Fruit fly (Drosophila melanogaster): Measurements from ENCODE around the gene nac.

The nac gene

dm6 chr3R:8336012-8336567 is 32.3 kb upstream of the nac start (continued):
- no peak for TF ChIP-seq CG30403 (GFP tag; optimal IDR thresholded peaks at IDR 0.05)
- TF ChIP-seq C15 (GFP tag; IDR thresholded peaks at IDR 0.05), result no peak
- TF ChIP-seq CG12769 (tag; optimal IDR thresholded peaks at IDR 0.05), result no peak
- TF ChIP-seq D (optimal IDR thresholded peaks at IDR 0.05), result no peak
- no peak for TF ChIP-seq D (GFP tag; optimal IDR thresholded peaks at IDR 0.05)
- peak; percentile 15 for TF ChIP-seq zen (tag; optimal IDR thresholded peaks at IDR 0.05)
- peak; percentile 6 for TF ChIP-seq CG8388 (GFP tag; optimal IDR thresholded peaks at IDR 0.05)
- no peak for TF ChIP-seq CG43689 (GFP tag; IDR thresholded peaks at IDR 0.05)
- TF ChIP-seq HmgD (GFP tag; optimal IDR thresholded peaks at IDR 0.05), result no peak
- TF ChIP-seq eyg (GFP tag; optimal IDR thresholded peaks at IDR 0.05), result no peak
- TF ChIP-seq CG4328 (GFP tag; optimal IDR thresholded peaks at IDR 0.05), result no peak
- TF ChIP-seq dm (GFP tag; optimal IDR thresholded peaks at IDR 0.05), result no peak
- TF ChIP-seq Dip3 (GFP tag; optimal IDR thresholded peaks at IDR 0.05), result no peak
- TF ChIP-seq CG3838 (GFP tag; optimal IDR thresholded peaks at IDR 0.05), result no peak

DNA sequence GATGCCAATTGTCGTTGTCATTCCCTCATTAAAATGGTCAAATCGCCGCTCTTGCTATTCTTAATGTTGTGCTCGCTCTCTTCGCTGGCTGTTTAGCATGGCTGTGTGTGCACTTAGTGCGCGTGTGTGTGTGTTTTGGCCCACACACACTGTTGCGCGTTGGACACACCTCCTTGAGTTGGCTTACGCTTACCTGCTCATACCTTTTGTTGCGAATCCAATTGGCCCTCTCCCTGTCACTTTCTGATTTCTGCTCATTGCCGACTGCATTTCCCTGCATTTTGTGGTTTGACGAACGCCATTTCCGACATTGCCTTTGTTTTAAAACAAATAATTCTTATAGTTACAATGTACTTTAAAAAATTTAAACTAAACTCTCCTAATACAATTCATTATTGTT is 31.2 kb upstream of the nac start:
- TF ChIP-seq tll (GFP tag; optimal IDR thresholded peaks at IDR 0.05) (peak in 1 of 2 experiments; percentile 27), zen (tag; optimal IDR thresholded peaks at IDR 0.05) (peak; percentile 44), Elba2 (GFP tag; optimal IDR thresholded peaks at IDR 0.05) (peak; percentile 93), CG34224 (GFP tag; IDR thresholded peaks at IDR 0.05; ENCODE audit: partially characterized antibody) (no peak), CG7372 (GFP tag; IDR thresholded peaks at IDR 0.05) (0 out of 2 replicates have a peak, but pooled peaks have one; percentile 3), CG15479 (GFP tag; optimal IDR thresholded peaks at IDR 0.05) (peak; percentile 41), Sry-β (GFP tag; optimal IDR thresholded peaks at IDR 0.05) (no peak), insv (GFP tag; optimal IDR thresholded peaks at IDR 0.05) (peak in 1 of 2 experiments; percentile 8)

DNA sequence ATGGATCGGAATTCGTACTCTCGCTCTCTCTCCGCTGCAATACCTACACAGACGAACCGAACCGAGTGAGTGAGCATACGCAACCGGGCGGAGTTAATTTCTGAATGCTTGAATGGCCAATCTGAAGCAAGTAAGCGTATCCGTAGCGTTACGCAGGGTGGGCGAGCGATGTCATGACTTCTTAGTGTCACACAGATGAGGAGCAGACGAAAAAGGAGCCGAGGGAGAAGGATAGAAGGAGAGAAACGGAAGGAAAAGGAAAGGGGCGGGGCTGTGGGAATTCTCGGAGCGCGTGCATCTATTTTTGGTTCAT is 30.6 kb upstream of the nac start:
- TF ChIP-seq Nf-YB (GFP tag; optimal IDR thresholded peaks at IDR 0.05) (peak; percentile 91), CG14014 (GFP tag; IDR thresholded peaks at IDR 0.05) (no peak), Mad (GFP tag; optimal IDR thresholded peaks at IDR 0.05) (no peak), Trl (optimal IDR thresholded peaks at IDR 0.05) (peak in 1 of 2 experiments; percentile 54), Trl (GFP tag; optimal IDR thresholded peaks at IDR 0.05) (no peak), eve (GFP tag; optimal IDR thresholded peaks at IDR 0.05) (no peak), CG6791 (GFP tag; IDR thresholded peaks at IDR 0.05; ENCODE audit: partially characterized antibody) (peak; percentile 19; the same call in 1 of the 3 replicates), sr (GFP tag; IDR thresholded peaks at IDR 0.05) (peak; percentile 78; the same call in 2 of the 3 replicates), B-H2 (GFP tag; optimal IDR thresholded peaks at IDR 0.05) (no peak), az2 (GFP tag; optimal IDR thresholded peaks at IDR 0.05) (no peak), zfh2 (GFP tag; optimal IDR thresholded peaks at IDR 0.05) (no peak), CG17568 (GFP tag; optimal IDR thresholded peaks at IDR 0.05) (no peak), E2f1 (GFP tag; IDR thresholded peaks at IDR 0.05) (no peak), CG10431 (GFP tag; optimal IDR thresholded peaks at IDR 0.05) (no peak), jing (GFP tag; optimal IDR thresholded peaks at IDR 0.05) (no peak), CG14860 (GFP tag; IDR thresholded peaks at IDR 0.05; ENCODE audit: partially characterized antibody) (no peak), CG7556 (GFP tag; optimal IDR thresholded peaks at IDR 0.05) (peak; percentile 31), CG10147 (GFP tag; optimal IDR thresholded peaks at IDR 0.05) (no peak), usp (GFP tag; optimal IDR thresholded peaks at IDR 0.05) (no peak), CG11560 (tag; IDR thresholded peaks at IDR 0.05) (no peak), CG30403 (GFP tag; optimal IDR thresholded peaks at IDR 0.05) (peak; percentile 19), salm (tag; optimal IDR thresholded peaks at IDR 0.05) (no peak), Ada2b (GFP tag; IDR thresholded peaks at IDR 0.05) (no peak), CG7357 (GFP tag; IDR thresholded peaks at IDR 0.05) (0 out of 3 replicates have a peak, but pooled peaks have one; percentile 4)

Measured in whole organism, embryonic.